Worm (Caenorhabditis elegans): ENCODE data around the gene acbp-7.

DNA sequence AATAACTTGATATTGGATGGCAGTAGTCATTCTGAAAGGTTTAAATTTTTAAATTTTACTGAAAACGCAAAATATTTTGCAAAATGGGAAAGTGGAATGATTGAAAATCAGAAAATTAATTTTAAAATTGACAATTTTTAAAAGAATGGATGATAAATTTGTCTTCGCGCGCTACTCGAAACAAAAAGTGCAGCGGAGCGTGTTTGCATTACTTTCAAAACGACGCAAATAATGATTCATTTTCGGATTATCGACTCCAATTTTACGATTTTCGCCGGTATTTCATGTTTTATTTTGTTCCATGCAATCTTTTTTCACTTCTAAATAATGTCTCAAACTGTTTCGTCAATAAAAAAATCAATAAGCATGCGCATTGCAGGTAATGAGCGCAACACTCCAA is 40.8 kb downstream of the acbp-7 start, which contains the start of the genes tost-1 and arx-6:
- TF ChIP-seq hlh-6 (tag; optimal IDR thresholded peaks at IDR 0.05) (no peak), hlh-13 (GFP tag; optimal IDR thresholded peaks at IDR 0.05) (no peak), nfya-1 (tag; optimal IDR thresholded peaks at IDR 0.05) (no peak), pha-4 (tag; optimal IDR thresholded peaks at IDR 0.05) (no peak)
